Worm (Caenorhabditis elegans) whole organism, L1 larva: ENCODE results near the gene C45G7.4.

Experiments used
- aha-1 ChIP-seq: fragments of 150-350 bp; optimal IDR thresholded peaks from 2 replicates; lab custom pipeline; 2014; ENCODE audit warnings: missing biosample characterization, missing genetic modification characterization
- ama-1 ChIP-seq: fragments of 150-350 bp; optimal IDR thresholded peaks from 2 replicates; lab custom pipeline; 2014
- ceh-82 ChIP-seq, 3 experiments: fragments of 150-350 bp in 1 of 3; sonication (generic microtip) in 2 of 3; optimal IDR thresholded peaks; 2 replicates each; lab custom pipeline; 2014 to 2017; ENCODE audit warnings: missing biosample characterization in 3 of 3, missing genetic modification characterization in 3 of 3
- ceh-90 ChIP-seq: sonication (generic microtip); optimal IDR thresholded peaks from 2 replicates; lab custom pipeline; 2016; ENCODE audit warnings: missing genetic modification characterization, missing compliant biosample characterization
- ces-1 ChIP-seq: fragments of 150-350 bp; optimal IDR thresholded peaks from 2 replicates; lab custom pipeline; 2014; ENCODE audit warnings: missing biosample characterization, missing genetic modification reagents, missing genetic modification characterization
- dpl-1 ChIP-seq, 3 experiments: fragments of 150-350 bp in 2 of 3; sonication (generic microtip) in 1 of 3; optimal IDR thresholded peaks; 2 replicates each; lab custom pipeline; 2014 to 2017; ENCODE audit warnings: missing biosample characterization in 3 of 3, missing genetic modification characterization in 3 of 3, missing genetic modification reagents in 3 of 3
- pax-3 ChIP-seq: fragments of 200-800 bp; sonication (Bioruptor generic); optimal IDR thresholded peaks from 2 replicates; lab custom pipeline; 2018; ENCODE audit warnings: mild to moderate bottlenecking, missing genetic modification characterization, moderate library complexity, missing compliant biosample characterization
- skn-1 ChIP-seq: fragments of 150-350 bp; optimal IDR thresholded peaks from 2 replicates; lab custom pipeline; 2014; ENCODE audit warnings: missing biosample characterization, missing genetic modification characterization
- snpc-4 ChIP-seq: fragments of 150-350 bp; optimal IDR thresholded peaks from 2 replicates; lab custom pipeline; 2014; ENCODE audit warnings: missing biosample characterization, missing genetic modification characterization
- unc-62 ChIP-seq: fragments of 150-350 bp; optimal IDR thresholded peaks from 2 replicates; lab custom pipeline; 2014; ENCODE audit warnings: missing biosample characterization, missing genetic modification reagents, missing genetic modification characterization
- xbp-1 ChIP-seq: sonication (generic microtip); optimal IDR thresholded peaks from 2 replicates; lab custom pipeline; 2016; ENCODE audit warnings: missing genetic modification characterization, missing compliant biosample characterization
- zag-1 ChIP-seq: fragments of 150-350 bp; optimal IDR thresholded peaks from 2 replicates; lab custom pipeline; 2014; ENCODE audit warnings: missing biosample characterization, missing genetic modification characterization

ce11 chrIV:2390804-2391203 is 42.0 kb upstream of the C45G7.4 start, which contains the start of gene eri-5:
- TF ChIP-seq ama-1 (lab: Kevin White, UChicago) (no peak), pax-3 (tag; lab: Kevin White, UChicago) (no peak), zag-1 (no peak), ceh-82 (tag; optimal IDR thresholded peaks at IDR 0.05; lab: Kevin White, UChicago) (no peak), xbp-1 (tag; lab: Kevin White, UChicago) (no peak), dpl-1 (GFP tag; optimal IDR thresholded peaks at IDR 0.05; lab: Kevin White, UChicago) (no peak), ces-1 (GFP tag; lab: Kevin White, UChicago) (no peak), ceh-90 (tag; lab: Kevin White, UChicago) (no peak), unc-62 (no peak), aha-1 (tag; lab: Kevin White, UChicago) (no peak), skn-1 (tag; lab: Kevin White, UChicago) (no peak), snpc-4 (tag; lab: Kevin White, UChicago) (no peak)
